Fruit fly (Drosophila melanogaster) whole organism, larva: ENCODE measurements around the gene Ankrd49.

Experiments used
- noc ChIP-seq: fragments of 200-800 bp; sonication (Bioruptor generic); optimal IDR thresholded peaks from 3 replicates; lab custom pipeline; 2019; ENCODE audit warnings: missing biosample characterization, mild to moderate bottlenecking, missing genetic modification characterization, moderate library complexity

The Ankrd49 gene

dm6 chr2L:15007331-15007863, at the start of gene Ankrd49, which contains the start of gene NC2beta:
Ankrd49 (minus strand) TSS chr2L:15007431.
NC2beta (plus strand) TSS chr2L:15007813.
- no peak for TF ChIP-seq noc (tag; lab: Kevin White, UChicago)

DNA sequence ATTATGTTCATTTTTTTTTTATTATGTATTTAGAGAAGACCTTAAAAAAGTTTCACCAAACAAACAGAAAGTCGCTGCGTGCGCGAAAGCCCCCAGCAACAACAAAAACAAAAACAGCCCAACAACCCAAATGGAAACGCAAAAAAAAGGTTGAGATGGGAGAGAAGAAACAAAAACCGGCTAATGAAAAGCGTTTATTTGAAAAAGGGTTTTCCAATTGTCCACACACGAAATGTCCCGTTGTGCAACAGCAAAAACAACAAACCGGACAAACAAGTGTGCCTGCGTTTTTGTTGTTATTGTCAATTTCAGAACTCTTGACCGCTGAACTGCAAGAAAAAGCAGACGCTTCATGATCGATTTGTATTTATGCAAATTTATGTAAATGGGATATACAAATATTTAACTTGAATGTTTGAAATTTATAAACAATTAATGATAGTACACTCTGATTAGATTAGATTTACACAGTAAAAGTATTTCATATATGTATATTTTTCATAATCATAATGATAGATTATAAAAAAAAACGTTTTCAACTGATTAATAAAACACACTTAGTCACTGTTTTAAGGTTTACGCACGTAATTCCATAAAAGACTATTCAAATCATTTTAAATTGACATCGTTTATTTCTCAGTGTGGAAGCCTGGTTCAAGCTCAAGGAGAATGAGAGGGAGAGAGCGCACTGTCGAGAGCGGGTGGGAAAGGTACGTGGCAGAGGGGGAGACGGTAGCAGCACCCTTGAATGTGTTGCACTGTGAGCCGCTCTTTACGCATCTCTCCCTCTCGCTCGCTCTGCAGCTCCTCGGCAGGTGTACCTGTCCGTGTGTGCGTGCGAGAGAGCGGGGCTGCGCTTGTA, 49.4 kb upstream of the Ankrd49 start:
- TF ChIP-seq noc (tag; lab: Kevin White, UChicago): peak; percentile 65

- no peak for TF ChIP-seq noc (tag; lab: Kevin White, UChicago)
Measured at dm6 chr2L:15055105-15055504, 47.9 kb upstream of the Ankrd49 start.

DNA sequence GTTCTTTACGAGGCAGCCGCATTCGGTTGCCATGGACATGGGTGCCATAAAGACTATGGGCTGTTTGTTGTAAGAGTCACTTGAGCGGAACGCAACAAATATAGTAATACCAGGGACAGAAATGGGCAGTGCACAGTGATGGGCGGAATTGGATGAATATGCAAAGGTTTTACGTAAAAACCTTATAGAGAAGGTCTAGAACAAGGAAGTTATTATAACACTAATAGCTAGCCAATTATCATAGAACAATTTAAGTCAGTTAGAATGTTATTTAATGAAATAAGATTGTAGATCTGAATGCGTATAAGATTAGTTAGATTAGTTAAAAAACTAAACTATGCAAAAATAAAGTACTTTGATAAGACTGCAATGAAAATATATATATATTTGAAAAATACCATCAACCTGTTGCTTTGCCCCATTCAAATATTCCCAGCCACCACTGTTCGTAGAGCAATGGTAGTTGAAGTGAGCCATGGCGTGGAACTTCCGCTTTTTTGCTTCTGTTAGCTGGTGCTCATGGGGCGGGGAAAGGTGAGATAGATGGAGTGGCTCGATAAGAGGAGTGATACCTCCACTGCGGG, 45.7 kb upstream of the Ankrd49 start:
- no peak for TF ChIP-seq noc (tag; lab: Kevin White, UChicago)

DNA sequence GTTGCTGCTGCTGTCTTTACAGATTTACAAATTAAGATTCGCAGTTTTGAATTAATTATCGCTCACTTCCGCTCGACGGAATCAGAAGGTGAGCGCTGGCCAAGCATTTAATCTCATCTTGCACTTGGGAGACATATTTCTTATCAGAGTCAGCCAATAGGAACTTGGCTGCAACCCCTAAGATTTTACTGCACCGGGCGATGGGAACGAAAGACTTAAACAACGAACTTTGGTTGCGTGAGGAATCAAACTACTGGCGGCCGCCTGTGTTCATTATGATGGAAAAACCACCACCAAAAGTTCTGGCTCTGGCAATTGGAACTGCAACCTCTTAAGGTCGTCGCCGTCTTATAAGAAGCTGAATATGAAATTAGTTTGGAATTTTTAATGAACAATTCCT, 36.5 kb upstream of the Ankrd49 start:
- TF ChIP-seq noc (tag; lab: Kevin White, UChicago): no peak

- TF ChIP-seq noc (tag; lab: Kevin White, UChicago): no peak
Measured at dm6 chr2L:15039309-15039772, 32.1 kb upstream of the Ankrd49 start.

DNA sequence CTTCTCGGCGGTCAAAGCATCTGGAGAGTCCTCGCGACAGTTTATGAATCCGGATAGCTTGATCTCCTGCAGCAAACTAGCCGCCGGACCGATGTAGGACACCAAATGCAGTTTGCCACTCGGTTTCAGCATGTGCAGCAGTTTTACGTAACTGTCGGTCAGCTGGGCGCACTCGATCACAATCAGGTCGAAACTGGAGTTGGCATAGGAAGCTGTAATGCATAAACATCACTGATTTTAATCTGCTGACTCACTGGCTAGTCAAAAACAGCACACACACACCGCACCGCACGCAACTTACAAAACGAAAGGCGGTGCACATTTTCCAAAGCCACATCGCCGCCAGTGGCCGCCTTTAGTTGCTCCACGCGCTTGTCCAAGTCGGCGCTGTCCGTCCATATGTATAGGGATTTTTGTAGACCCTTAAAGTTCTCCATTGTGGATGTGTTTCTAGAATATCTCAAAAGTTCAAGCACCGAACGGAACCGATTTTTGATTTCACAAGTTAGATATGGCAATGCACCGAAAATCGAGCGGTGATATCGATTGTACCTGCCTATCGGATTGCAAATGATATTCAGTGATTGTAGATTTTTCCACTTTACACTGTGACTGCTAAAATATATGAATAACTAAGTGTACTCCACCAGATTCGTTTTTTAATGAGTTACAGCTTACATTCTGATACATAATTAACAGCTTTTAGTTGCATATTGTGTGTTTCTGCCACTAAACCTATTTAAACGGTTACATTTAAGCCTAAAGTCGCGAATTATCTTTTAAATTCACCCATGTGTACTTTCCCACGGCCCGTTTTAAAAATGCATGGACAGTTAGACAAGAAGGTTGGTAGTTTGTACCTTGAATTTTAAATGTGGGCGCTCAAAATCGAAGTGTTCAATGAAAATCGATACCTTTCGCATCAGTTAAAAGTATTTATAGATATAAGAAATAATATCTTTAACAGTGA, 31.4 kb upstream of the Ankrd49 start, which contains the start of gene CIAPIN1:
Gene CIAPIN1 (minus strand): TSS at position 523 of the 970 bp plus-strand sequence.
- no peak for TF ChIP-seq noc (tag; lab: Kevin White, UChicago)

- no peak for TF ChIP-seq noc (tag; lab: Kevin White, UChicago)
Measured at dm6 chr2L:15035366-15035765, 28.1 kb upstream of the Ankrd49 start, which contains the start of gene yellow-c. yellow-c (plus strand) TSS chr2L:15035394.

DNA sequence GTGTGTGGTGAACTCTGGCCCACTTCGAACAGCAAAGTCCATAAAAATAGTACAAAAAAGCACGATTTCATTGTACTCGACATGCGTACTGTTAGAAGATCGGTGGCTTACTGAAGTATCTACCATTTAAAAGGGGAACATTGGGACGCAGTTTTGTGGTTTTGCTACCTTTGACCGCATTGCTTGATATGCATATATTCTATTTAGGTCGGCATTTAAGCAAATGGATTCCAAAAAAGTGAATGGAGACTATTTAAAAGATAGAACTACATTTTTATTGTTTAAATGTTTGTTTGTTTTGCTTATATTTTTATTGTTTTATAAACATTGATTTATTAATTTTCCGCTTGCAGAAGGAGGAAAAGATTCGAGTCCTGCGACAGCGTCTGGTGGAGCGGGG, 24.4 kb upstream of the Ankrd49 start, which contains the start of gene CG31832:
Gene CG31832 (minus strand): TSS at position 101 of the 400 bp plus-strand sequence.
- TF ChIP-seq noc (tag; lab: Kevin White, UChicago): no peak

DNA sequence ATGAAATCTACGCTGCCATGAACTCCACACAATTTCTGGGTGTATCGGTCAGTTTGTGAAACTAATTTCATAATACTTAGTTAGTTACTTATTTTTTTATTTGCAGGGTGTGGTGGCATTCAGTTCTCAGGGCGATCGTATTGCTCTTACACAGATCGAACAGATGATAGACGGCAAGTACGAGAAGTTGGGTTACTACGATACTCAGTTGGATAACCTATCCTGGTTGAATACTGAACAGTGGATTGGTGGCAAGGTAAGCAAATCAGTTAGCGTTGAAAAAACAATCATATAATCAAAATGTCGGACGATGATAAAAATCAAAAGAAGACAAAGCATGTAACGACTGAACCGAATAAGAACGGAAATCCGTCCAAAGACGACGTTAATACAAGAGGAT, 19.4 kb upstream of the Ankrd49 start, which contains the start of gene CG33310:
Gene CG33310 (plus strand): TSS at position 301 of the 400 bp plus-strand sequence.
- no peak for TF ChIP-seq noc (tag; lab: Kevin White, UChicago)

DNA sequence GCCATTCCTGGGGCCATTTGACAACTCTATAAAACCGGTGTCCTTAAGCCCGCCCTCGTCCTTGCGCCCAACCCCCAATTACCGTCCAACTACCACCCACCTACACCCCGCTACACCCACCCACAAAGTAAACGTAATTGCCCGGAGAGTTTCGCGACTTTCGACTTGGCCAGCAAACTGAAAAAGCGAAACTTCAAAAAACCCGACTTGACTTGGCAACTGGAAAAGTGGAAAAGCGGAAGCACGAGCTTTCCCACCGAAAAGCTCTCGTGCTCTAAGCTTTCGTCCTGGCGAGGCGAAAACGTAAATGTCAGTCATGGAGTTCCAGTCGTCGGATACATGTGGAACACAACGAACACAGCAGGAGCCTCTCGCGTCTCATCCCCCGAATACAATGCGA, 8.8 kb upstream of the Ankrd49 start, which contains the start of gene GABA-B-R1:
Gene GABA-B-R1 (plus strand): TSS at position 301 of the 400 bp plus-strand sequence.
- no peak for TF ChIP-seq noc (tag; lab: Kevin White, UChicago)

- no peak for TF ChIP-seq noc (tag; lab: Kevin White, UChicago)
Measured at dm6 chr2L:15013523-15013922, 6.3 kb upstream of the Ankrd49 start.

- TF ChIP-seq noc (tag; lab: Kevin White, UChicago): no peak
Measured at dm6 chr2L:15011779-15012178, 4.5 kb upstream of the Ankrd49 start.

DNA sequence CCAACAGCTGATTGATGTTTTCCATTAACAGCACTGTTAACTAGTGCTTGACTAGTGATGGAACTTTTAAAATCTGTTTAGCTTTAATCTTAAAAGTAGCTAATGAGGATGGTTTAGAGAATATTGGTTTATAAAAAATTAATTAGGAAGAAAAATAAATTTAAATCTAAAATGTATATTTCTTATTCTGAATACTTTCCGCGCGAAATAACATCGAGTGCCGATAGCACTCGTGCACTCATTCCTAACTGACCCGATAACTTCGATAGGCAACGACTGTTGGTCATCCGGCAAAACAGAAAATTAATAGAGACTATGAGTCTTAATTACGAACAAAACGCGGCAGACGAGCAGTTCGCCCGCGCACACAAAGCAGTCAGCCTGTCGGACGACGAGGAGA, 2.5 kb upstream of the Ankrd49 start, which contains the start of the genes THG and Rnmt:
Gene THG (minus strand): TSS at position 22 of the 400 bp plus-strand sequence.
Gene Rnmt (plus strand): TSS at position 237 of the 400 bp plus-strand sequence.
- TF ChIP-seq noc (tag; lab: Kevin White, UChicago): peak; percentile 76
